Worm (Caenorhabditis elegans): ENCODE results near the gene R13A1.3.

ce11 chrIV:7236248-7236772 lies 32.5 kb downstream of the R13A1.3 start:
- TF ChIP-seq ama-1 (optimal IDR thresholded peaks at IDR 0.05), result no peak
- TF ChIP-seq hmg-4 (GFP tag; optimal IDR thresholded peaks at IDR 0.05), result no peak
- TF ChIP-seq aly-1 (tag; optimal IDR thresholded peaks at IDR 0.05), result no peak
- no peak for TF ChIP-seq F13C5.2 (tag; optimal IDR thresholded peaks at IDR 0.05)
- TF ChIP-seq sea-1 (GFP tag; conservative IDR thresholded peaks at IDR 0.05), result no peak
- no peak for TF ChIP-seq tbx-11 (GFP tag; IDR thresholded peaks at IDR 0.05)
- TF ChIP-seq B0310.2 (tag; optimal IDR thresholded peaks at IDR 0.05), result no peak
- TF ChIP-seq ceh-13 (GFP tag; optimal IDR thresholded peaks at IDR 0.05), result no peak
